Worm (Caenorhabditis elegans): ENCODE results near the gene srx-78.

DNA sequence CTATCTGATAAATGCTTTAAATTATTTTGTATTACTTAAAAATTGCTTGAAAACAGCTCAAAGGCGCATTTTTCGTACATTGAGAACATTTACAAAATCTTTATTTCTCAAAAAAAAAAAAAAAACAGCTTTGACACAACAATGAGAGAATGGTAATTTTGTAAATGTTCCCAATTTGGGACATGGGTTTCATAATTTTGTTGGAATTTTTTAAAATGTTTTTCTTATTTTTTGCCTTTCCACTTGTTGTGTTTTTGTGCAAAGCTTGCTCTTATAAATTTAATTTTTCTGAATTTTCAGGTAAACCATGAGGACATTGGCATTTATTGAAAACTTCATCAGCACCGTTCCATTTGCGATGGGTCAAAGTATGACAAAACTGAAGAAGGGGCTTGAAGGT lies 16.8 kb downstream of the srx-78 start, which contains the start of gene T01G5.7:
- TF ChIP-seq ztf-4 (tag; optimal IDR thresholded peaks at IDR 0.05) (no peak), Y55F3AM.14 (GFP tag; optimal IDR thresholded peaks at IDR 0.05) (no peak), ZK546.5 (tag; optimal IDR thresholded peaks at IDR 0.05) (no peak), ztf-11 (tag; optimal IDR thresholded peaks at IDR 0.05) (no peak), ama-1 (optimal IDR thresholded peaks at IDR 0.05) (no peak), dmd-4 (tag; optimal IDR thresholded peaks at IDR 0.05) (no peak), snpc-4 (tag; optimal IDR thresholded peaks at IDR 0.05) (no peak), nhr-237 (tag; optimal IDR thresholded peaks at IDR 0.05) (no peak), lin-39 (tag; optimal IDR thresholded peaks at IDR 0.05) (no peak), ceh-82 (tag; optimal IDR thresholded peaks at IDR 0.05) (no peak), unc-62 (GFP tag; optimal IDR thresholded peaks at IDR 0.05) (no peak), nhr-11 (tag; optimal IDR thresholded peaks at IDR 0.05) (no peak), blmp-1 (tag; optimal IDR thresholded peaks at IDR 0.05; ENCODE audit: insufficient read depth) (no peak), alr-1 (tag; optimal IDR thresholded peaks at IDR 0.05) (no peak)

Data from whole organism, L2 larva.